Worm (Caenorhabditis elegans) whole organism, L2 larva: ENCODE data around the gene rhr-2.

Source experiments
- C34F6.9 ChIP-seq: fragments of 150-350 bp; optimal IDR thresholded peaks from 2 replicates; lab custom pipeline; 2014; ENCODE audit warnings: missing biosample characterization, missing genetic modification characterization
- R02D3.7 ChIP-seq: fragments of 150-350 bp; optimal IDR thresholded peaks from 2 replicates; lab custom pipeline; 2014; ENCODE audit warnings: missing biosample characterization, missing genetic modification characterization
- Y55F3AM.14 ChIP-seq: fragments of 200-800 bp; sonication (Bioruptor generic); optimal IDR thresholded peaks from 2 replicates; lab custom pipeline; 2018; ENCODE audit warnings: mild to moderate bottlenecking, missing genetic modification characterization, missing compliant biosample characterization
- ZK546.5 ChIP-seq: sonication (generic microtip); optimal IDR thresholded peaks from 2 replicates; lab custom pipeline; 2017; ENCODE audit warnings: missing biosample characterization, missing genetic modification characterization
- alr-1 ChIP-seq: fragments of 150-350 bp; optimal IDR thresholded peaks from 2 replicates; lab custom pipeline; 2014; ENCODE audit warnings: missing biosample characterization, missing genetic modification characterization
- aly-2 ChIP-seq: fragments of 150-350 bp; optimal IDR thresholded peaks from 2 replicates; lab custom pipeline; 2014; ENCODE audit warnings: missing biosample characterization, missing genetic modification characterization
- ama-1 ChIP-seq: fragments of 150-350 bp; optimal IDR thresholded peaks from 2 replicates; lab custom pipeline; 2018; ENCODE audit warnings: inconsistent platforms
- blmp-1 ChIP-seq: sonication (generic microtip); optimal IDR thresholded peaks from 2 replicates; lab custom pipeline; 2017; ENCODE audit warnings: missing genetic modification characterization, mild to moderate bottlenecking, missing compliant biosample characterization, antibody characterized with exemption, moderate library complexity; ENCODE audit not compliant: insufficient read depth
- ceh-16 ChIP-seq: fragments of 150-350 bp; optimal IDR thresholded peaks from 2 replicates; lab custom pipeline; 2014; ENCODE audit warnings: missing biosample characterization, missing genetic modification characterization
- ceh-82 ChIP-seq: fragments of 150-350 bp; optimal IDR thresholded peaks from 2 replicates; lab custom pipeline; 2014; ENCODE audit warnings: missing biosample characterization, missing genetic modification characterization
- crh-2 ChIP-seq: sonication (generic microtip); optimal IDR thresholded peaks from 2 replicates; lab custom pipeline; 2017; ENCODE audit warnings: missing biosample characterization, missing genetic modification characterization
- dmd-4 ChIP-seq: sonication (generic microtip); optimal IDR thresholded peaks from 2 replicates; lab custom pipeline; 2017; ENCODE audit warnings: missing biosample characterization, missing genetic modification characterization
- egl-27 ChIP-seq: sonication (generic microtip); optimal IDR thresholded peaks from 3 replicates; lab custom pipeline; 2017; ENCODE audit warnings: missing biosample characterization, missing genetic modification reagents, missing genetic modification characterization
- elt-1 ChIP-seq: fragments of 150-350 bp; optimal IDR thresholded peaks from 2 replicates; lab custom pipeline; 2014; ENCODE audit warnings: missing biosample characterization, missing genetic modification characterization
- elt-3 ChIP-seq: sonication (generic microtip); optimal IDR thresholded peaks from 2 replicates; lab custom pipeline; 2017; ENCODE audit warnings: missing biosample characterization, missing genetic modification characterization
- fos-1 ChIP-seq: fragments of 150-350 bp; optimal IDR thresholded peaks from 2 replicates; lab custom pipeline; 2014; ENCODE audit warnings: missing biosample characterization, missing genetic modification characterization
- lin-11 ChIP-seq: fragments of 150-350 bp; sonication (generic microtip); optimal IDR thresholded peaks from 2 replicates; lab custom pipeline; 2014; ENCODE audit warnings: missing biosample characterization, missing genetic modification characterization, inconsistent platforms, mixed read lengths
- lin-13 ChIP-seq: fragments of 150-350 bp; optimal IDR thresholded peaks from 2 replicates; lab custom pipeline; 2014; ENCODE audit warnings: missing biosample characterization, missing genetic modification reagents, missing genetic modification characterization
- lin-39 ChIP-seq: fragments of 150-350 bp; optimal IDR thresholded peaks from 2 replicates; lab custom pipeline; 2014; ENCODE audit warnings: missing biosample characterization, missing genetic modification reagents, missing genetic modification characterization
- mab-5 ChIP-seq: fragments of 150-350 bp; optimal IDR thresholded peaks from 2 replicates; lab custom pipeline; 2014; ENCODE audit warnings: missing biosample characterization, missing genetic modification characterization
- mbf-1 ChIP-seq: sonication (generic microtip); optimal IDR thresholded peaks from 2 replicates; lab custom pipeline; 2017; ENCODE audit warnings: missing biosample characterization, missing genetic modification characterization
- nhr-10 ChIP-seq: sonication (generic microtip); optimal IDR thresholded peaks from 2 replicates; lab custom pipeline; 2017; ENCODE audit warnings: missing biosample characterization, missing genetic modification characterization
- nhr-12 ChIP-seq: fragments of 150-350 bp; optimal IDR thresholded peaks from 2 replicates; lab custom pipeline; 2014; ENCODE audit warnings: missing biosample characterization, missing genetic modification characterization
- nhr-129 ChIP-seq: fragments of 150-350 bp; optimal IDR thresholded peaks from 2 replicates; lab custom pipeline; 2014; ENCODE audit warnings: missing biosample characterization, missing genetic modification characterization
- nhr-21 ChIP-seq: fragments of 150-350 bp; optimal IDR thresholded peaks from 2 replicates; lab custom pipeline; 2014; ENCODE audit warnings: missing biosample characterization, missing genetic modification characterization
- nhr-23 ChIP-seq: fragments of 150-350 bp; optimal IDR thresholded peaks from 2 replicates; lab custom pipeline; 2014; ENCODE audit warnings: missing biosample characterization, missing genetic modification reagents, missing genetic modification characterization
- nhr-237 ChIP-seq: fragments of 150-350 bp; optimal IDR thresholded peaks from 2 replicates; lab custom pipeline; 2014; ENCODE audit warnings: missing biosample characterization, missing genetic modification characterization
- nhr-25 ChIP-seq: fragments of 150-350 bp; sonication (generic microtip); optimal IDR thresholded peaks from 3 replicates; lab custom pipeline; 2014; ENCODE audit warnings: missing biosample characterization, missing genetic modification characterization
- nhr-77 ChIP-seq: fragments of 150-350 bp; optimal IDR thresholded peaks from 2 replicates; lab custom pipeline; 2014; ENCODE audit warnings: missing biosample characterization, missing genetic modification characterization
- skn-1 ChIP-seq: sonication (generic microtip); optimal IDR thresholded peaks from 2 replicates; lab custom pipeline; 2017; ENCODE audit warnings: missing biosample characterization, missing genetic modification characterization
- sma-9 ChIP-seq, 2 experiments: fragments of 150-350 bp in 1 of 2; sonication (generic microtip) in 1 of 2; optimal IDR thresholded peaks; 2 replicates each; lab custom pipeline; 2014 to 2016; ENCODE audit warnings: missing genetic modification characterization in 2 of 2, mild to moderate bottlenecking in 1 of 2, missing biosample characterization in 1 of 2, missing compliant biosample characterization in 1 of 2, missing genetic modification reagents in 1 of 2, moderate library complexity in 1 of 2
- snpc-4 ChIP-seq: fragments of 150-350 bp; optimal IDR thresholded peaks from 2 replicates; lab custom pipeline; 2014; ENCODE audit warnings: missing biosample characterization, missing genetic modification characterization
- unc-39 ChIP-seq: fragments of 150-350 bp; optimal IDR thresholded peaks from 2 replicates; lab custom pipeline; 2014; ENCODE audit warnings: missing biosample characterization, missing genetic modification characterization
- unc-55 ChIP-seq: fragments of 150-350 bp; sonication (generic microtip); optimal IDR thresholded peaks from 3 replicates; lab custom pipeline; 2014; ENCODE audit warnings: missing biosample characterization, missing genetic modification reagents, missing genetic modification characterization
- unc-62 ChIP-seq: fragments of 150-350 bp; optimal IDR thresholded peaks from 2 replicates; lab custom pipeline; 2014; ENCODE audit warnings: missing biosample characterization, missing genetic modification reagents, missing genetic modification characterization
- zag-1 ChIP-seq: fragments of 150-350 bp; optimal IDR thresholded peaks from 2 replicates; lab custom pipeline; 2014; ENCODE audit warnings: missing biosample characterization, missing genetic modification characterization
- ztf-1 ChIP-seq: fragments of 200-800 bp; sonication (Bioruptor generic); conservative IDR thresholded peaks from 2 replicates; pipeline ENCODE4 v1.3.6; 2022; ENCODE audit warnings: missing genetic modification characterization, missing compliant biosample characterization
- ztf-11 ChIP-seq: sonication (generic microtip); optimal IDR thresholded peaks from 2 replicates; lab custom pipeline; 2017; ENCODE audit warnings: missing biosample characterization, missing genetic modification characterization

Gene rhr-2

ce11 chrV:11695597-11695996 lies 34.4 kb downstream of the rhr-2 start, which contains the start of gene W05E10.5:
TSS of gene W05E10.5 (minus strand) at chrV:11695697.
- TF ChIP-seq nhr-21 (tag; lab: Kevin White, UChicago) (no peak), ztf-1 (GFP tag; lab: Robert Waterston, UW) (no peak), ceh-16 (tag; lab: Kevin White, UChicago) (no peak), mbf-1 (no peak), dmd-4 (no peak), elt-3 (no peak), crh-2 (tag; lab: Kevin White, UChicago) (no peak), C34F6.9 (tag; lab: Kevin White, UChicago) (no peak)

- no peak for TF ChIP-seq blmp-1
- no peak for TF ChIP-seq ceh-16 (tag; lab: Kevin White, UChicago)
- TF ChIP-seq crh-2 (tag; lab: Kevin White, UChicago), result no peak
- no peak for TF ChIP-seq ZK546.5 (tag; lab: Kevin White, UChicago)
- no peak for TF ChIP-seq nhr-21 (tag; lab: Kevin White, UChicago)
- TF ChIP-seq fos-1 (tag; lab: Kevin White, UChicago), result peak; percentile 84
- TF ChIP-seq skn-1 (tag; lab: Kevin White, UChicago), result peak; percentile 38
- TF ChIP-seq Y55F3AM.14 (GFP tag; lab: Kevin White, UChicago), result no peak
- no peak for TF ChIP-seq elt-1 (tag; lab: Kevin White, UChicago)
- no peak for TF ChIP-seq nhr-23 (tag; lab: Kevin White, UChicago)
- no peak for TF ChIP-seq ceh-82 (tag; lab: Kevin White, UChicago)
These were observed 38.4 kb downstream of the rhr-2 start, which contains the start of gene W05E10.1 for ce11 chrV:11691553-11691952. TSS of gene W05E10.1 (minus strand) at chrV:11691691.

ce11 chrV:11686877-11687276 lies 43.1 kb downstream of the rhr-2 start, which contains the start of gene W05E10.2:
TSS of gene W05E10.2 (plus strand) at chrV:11687177.
- TF ChIP-seq aly-2 (no peak), lin-39 (tag; lab: Kevin White, UChicago) (no peak), ztf-1 (GFP tag; lab: Robert Waterston, UW) (no peak), lin-11 (no peak), sma-9 (GFP tag; optimal IDR thresholded peaks at IDR 0.05; lab: Kevin White, UChicago) (no peak), sma-9 (tag; optimal IDR thresholded peaks at IDR 0.05; lab: Kevin White, UChicago) (no peak), ceh-16 (tag; lab: Kevin White, UChicago) (no peak), snpc-4 (tag; lab: Kevin White, UChicago) (no peak), nhr-25 (tag; lab: Kevin White, UChicago) (no peak), nhr-12 (tag; lab: Kevin White, UChicago) (no peak), nhr-10 (tag; lab: Kevin White, UChicago) (no peak), ZK546.5 (tag; lab: Kevin White, UChicago) (no peak), egl-27 (tag; lab: Kevin White, UChicago) (no peak), alr-1 (tag; lab: Kevin White, UChicago) (no peak), zag-1 (tag; lab: Kevin White, UChicago) (no peak), ztf-11 (tag; lab: Kevin White, UChicago) (no peak), lin-13 (GFP tag; lab: Kevin White, UChicago) (no peak), unc-39 (tag; lab: Kevin White, UChicago) (no peak), nhr-237 (tag; lab: Kevin White, UChicago) (no peak)

- TF ChIP-seq nhr-25 (tag; lab: Kevin White, UChicago) (peak; percentile 21), nhr-21 (tag; lab: Kevin White, UChicago) (peak; percentile 10), nhr-237 (tag; lab: Kevin White, UChicago) (no peak)
- TF ChIP-seq, all 48 proteins: peak for 2
These were observed 47.1 kb downstream of the rhr-2 start for ce11 chrV:11682858-11683257.

ce11 chrV:11680519-11681203 lies 49.3 kb downstream of the rhr-2 start:
- no peak for TF ChIP-seq lin-11
- no peak for TF ChIP-seq elt-3
- peak; percentile 98 for TF ChIP-seq blmp-1
- TF ChIP-seq nhr-77 (tag; lab: Kevin White, UChicago), result no peak
- peak; percentile 56 for TF ChIP-seq sma-9 (GFP tag; optimal IDR thresholded peaks at IDR 0.05; lab: Kevin White, UChicago)
- no peak for TF ChIP-seq sma-9 (tag; optimal IDR thresholded peaks at IDR 0.05; lab: Kevin White, UChicago)
- TF ChIP-seq mab-5 (tag; lab: Kevin White, UChicago), result no peak
- no peak for TF ChIP-seq snpc-4 (tag; lab: Kevin White, UChicago)
- TF ChIP-seq nhr-237 (tag; lab: Kevin White, UChicago), result no peak
- no peak for TF ChIP-seq nhr-25 (tag; lab: Kevin White, UChicago)
- no peak for TF ChIP-seq ztf-1 (GFP tag; lab: Robert Waterston, UW)
- TF ChIP-seq C34F6.9 (tag; lab: Kevin White, UChicago), result no peak
- TF ChIP-seq ztf-11 (tag; lab: Kevin White, UChicago), result no peak
- no peak for TF ChIP-seq unc-62
- TF ChIP-seq nhr-21 (tag; lab: Kevin White, UChicago), result peak; percentile 4
- TF ChIP-seq zag-1 (tag; lab: Kevin White, UChicago), result no peak
- no peak for TF ChIP-seq nhr-23 (tag; lab: Kevin White, UChicago)
- TF ChIP-seq aly-2, result no peak
- TF ChIP-seq unc-55 (GFP tag; lab: Kevin White, UChicago), result no peak
- no peak for TF ChIP-seq nhr-10 (tag; lab: Kevin White, UChicago)
- no peak for TF ChIP-seq elt-1 (tag; lab: Kevin White, UChicago)
- TF ChIP-seq unc-39 (tag; lab: Kevin White, UChicago), result no peak
- TF ChIP-seq skn-1 (tag; lab: Kevin White, UChicago), result no peak
- no peak for TF ChIP-seq nhr-12 (tag; lab: Kevin White, UChicago)
- no peak for TF ChIP-seq ama-1
- no peak for TF ChIP-seq alr-1 (tag; lab: Kevin White, UChicago)
- no peak for TF ChIP-seq nhr-129 (tag; lab: Kevin White, UChicago)
- no peak for TF ChIP-seq ceh-16 (tag; lab: Kevin White, UChicago)
- TF ChIP-seq R02D3.7 (tag; lab: Kevin White, UChicago), result no peak
- no peak for TF ChIP-seq mbf-1
- peak; percentile 49 for TF ChIP-seq crh-2 (tag; lab: Kevin White, UChicago)
- TF ChIP-seq Y55F3AM.14 (GFP tag; lab: Kevin White, UChicago), result no peak
